Worm (Caenorhabditis elegans): ENCODE results near the gene ZK1098.11.

Gene ZK1098.11

DNA sequence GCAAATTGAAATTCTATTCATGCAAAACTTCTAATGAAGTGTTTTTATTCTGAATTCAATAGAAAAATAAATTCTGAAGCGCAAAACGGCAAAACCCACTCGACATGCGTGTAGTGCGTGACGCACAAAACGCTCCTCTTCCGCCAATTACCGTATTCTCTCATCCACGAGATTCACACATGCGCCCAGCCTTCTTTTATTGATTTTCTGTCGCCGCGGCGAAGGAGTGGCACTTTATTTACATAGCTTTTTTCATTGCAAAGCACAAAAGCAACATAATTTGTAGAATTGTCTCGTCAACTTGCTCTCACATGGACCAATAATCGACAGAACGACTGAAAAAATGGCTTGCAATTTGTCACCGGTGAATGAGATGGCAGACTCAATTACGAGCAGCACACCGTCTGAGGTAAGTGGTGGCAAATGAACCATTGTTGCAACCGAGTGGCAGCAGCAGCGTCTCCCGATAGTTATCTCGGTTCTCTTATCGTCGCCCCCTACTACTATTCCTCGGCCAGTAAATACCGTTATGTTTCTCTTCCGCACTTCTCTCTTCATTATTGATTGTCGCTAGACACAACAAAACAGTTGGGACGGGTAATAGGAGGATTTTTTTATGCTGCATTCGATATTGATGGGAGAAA is 10.3 kb upstream of the ZK1098.11 start, which contains the start of gene unc-16 (continued):
- TF ChIP-seq ceh-83 (GFP tag; optimal IDR thresholded peaks at IDR 0.05) (peak; percentile 20), bed-3 (GFP tag; optimal IDR thresholded peaks at IDR 0.05) (no peak)

DNA sequence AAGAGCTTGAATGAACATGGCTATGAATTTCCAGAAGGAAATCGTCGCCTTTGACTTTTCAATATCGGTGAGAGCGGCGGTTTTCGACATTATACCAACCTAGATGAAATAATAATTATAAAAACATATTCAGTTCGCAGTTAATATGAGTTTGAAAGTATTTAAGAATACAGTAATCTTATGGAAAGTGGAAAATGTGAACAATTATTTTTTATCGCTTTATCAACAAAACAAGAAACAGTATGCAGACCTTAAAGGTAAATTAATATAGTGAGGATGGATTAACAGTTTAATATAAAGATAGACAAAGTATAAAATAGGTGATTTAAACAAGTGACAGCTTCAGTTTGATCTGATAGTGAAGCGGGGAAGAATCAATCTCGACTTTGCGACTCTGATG is 2.1 kb downstream of the ZK1098.11 start, which contains the start of gene C48B4.6:
Gene C48B4.6 (minus strand): TSS at position 101 of the 400 bp plus-strand sequence.
- TF ChIP-seq ztf-11 (tag; optimal IDR thresholded peaks at IDR 0.05), result no peak
- TF ChIP-seq sem-2 (GFP tag; optimal IDR thresholded peaks at IDR 0.05), result no peak
- no peak for TF ChIP-seq mab-5 (tag; optimal IDR thresholded peaks at IDR 0.05)

DNA sequence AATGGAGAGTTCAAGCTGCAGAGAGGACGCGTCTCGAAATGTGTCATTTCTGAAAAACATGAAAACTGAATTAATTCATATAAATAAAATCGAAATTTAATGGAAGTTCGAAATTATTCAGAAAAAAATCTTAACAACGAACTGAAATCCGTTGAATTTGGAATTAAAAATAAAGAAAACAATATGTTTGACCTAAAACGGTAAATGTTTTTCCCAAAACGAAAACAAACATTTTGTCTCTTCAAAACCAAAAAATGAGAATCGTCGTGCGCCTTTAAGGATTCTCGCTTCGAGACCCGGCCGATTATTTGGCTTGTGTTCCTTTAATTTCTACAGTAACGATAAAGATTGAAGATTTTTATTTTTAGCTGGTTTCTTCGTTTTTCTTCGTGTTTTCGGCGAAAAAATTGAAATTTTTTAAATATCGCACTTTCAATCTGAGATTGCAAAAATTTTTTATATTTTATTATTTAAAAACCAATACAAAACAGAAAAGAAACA is 3.0 kb downstream of the ZK1098.11 start, which contains the start of gene C48B4.7:
Gene C48B4.7 (minus strand): TSS at position 51 of the 501 bp plus-strand sequence.
- TF ChIP-seq M03D4.4 (tag; optimal IDR thresholded peaks at IDR 0.05) (no peak), nhr-2 (tag; optimal IDR thresholded peaks at IDR 0.05) (no peak), unc-120 (tag; optimal IDR thresholded peaks at IDR 0.05; ENCODE audit: poor library complexity, severe bottlenecking) (no peak), hlh-1 (tag; optimal IDR thresholded peaks at IDR 0.05) (no peak), ceh-83 (GFP tag; optimal IDR thresholded peaks at IDR 0.05) (no peak), cnd-1 (tag; optimal IDR thresholded peaks at IDR 0.05) (no peak), nhr-76 (tag; optimal IDR thresholded peaks at IDR 0.05) (no peak), ceh-39 (tag; optimal IDR thresholded peaks at IDR 0.05) (no peak), bed-3 (GFP tag; optimal IDR thresholded peaks at IDR 0.05) (no peak), elt-3 (tag; optimal IDR thresholded peaks at IDR 0.05) (no peak), unc-39 (tag; optimal IDR thresholded peaks at IDR 0.05) (no peak), blmp-1 (tag; optimal IDR thresholded peaks at IDR 0.05) (no peak), lin-32 (GFP tag; optimal IDR thresholded peaks at IDR 0.05) (no peak), tbx-8 (GFP tag; optimal IDR thresholded peaks at IDR 0.05) (no peak), nhr-28 (tag; optimal IDR thresholded peaks at IDR 0.05) (no peak), drap-1 (GFP tag; optimal IDR thresholded peaks at IDR 0.05) (no peak), sptf-1 (tag; optimal IDR thresholded peaks at IDR 0.05) (no peak), ham-2 (GFP tag; optimal IDR thresholded peaks at IDR 0.05) (no peak)

DNA sequence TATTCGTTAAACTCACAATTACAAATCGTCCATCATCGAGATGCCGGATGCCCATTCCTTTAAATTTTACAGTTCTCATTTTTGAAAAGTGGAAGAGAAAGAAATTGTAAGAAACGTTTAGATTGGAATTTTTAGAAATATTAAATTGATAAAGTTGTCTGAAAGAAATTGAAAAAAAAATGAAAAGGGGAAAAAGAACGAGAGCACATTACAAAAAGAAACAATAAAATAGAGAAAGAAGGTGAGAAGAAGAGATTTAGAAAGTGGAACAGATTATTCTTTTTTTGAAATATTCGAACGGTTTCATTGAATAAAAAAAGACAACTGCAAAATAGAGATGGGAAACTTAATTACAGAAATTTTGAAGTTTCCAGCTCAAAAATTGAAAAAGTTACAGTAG is 4.8 kb downstream of the ZK1098.11 start, which contains the start of gene C48B4.8:
Gene C48B4.8 (minus strand): TSS at position 101 of the 400 bp plus-strand sequence.
- TF ChIP-seq nhr-12 (tag; optimal IDR thresholded peaks at IDR 0.05) (no peak), ceh-39 (tag; optimal IDR thresholded peaks at IDR 0.05) (no peak)

DNA sequence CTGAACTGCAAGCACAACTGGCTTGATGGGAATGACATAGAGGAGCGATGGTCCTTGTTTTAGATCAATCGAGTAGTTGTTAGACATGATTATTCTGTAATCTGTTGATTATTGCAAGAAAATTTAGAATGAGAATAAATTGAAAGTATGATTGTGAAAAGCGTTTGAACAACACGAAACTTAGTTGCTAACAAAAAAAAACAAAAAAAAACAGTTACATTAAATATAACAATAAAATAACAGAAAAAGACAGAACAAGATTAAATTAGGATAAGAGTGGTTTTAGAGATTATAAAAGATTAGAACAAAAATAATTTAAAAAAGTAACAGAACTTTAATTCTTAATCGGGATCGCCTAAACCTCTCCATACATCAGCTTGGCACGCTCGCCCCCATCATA is 6.8 kb downstream of the ZK1098.11 start, which contains the start of gene C48B4.9:
Gene C48B4.9 (minus strand): TSS at position 101 of the 400 bp plus-strand sequence.
- TF ChIP-seq nhr-76 (tag; optimal IDR thresholded peaks at IDR 0.05) (no peak), drap-1 (GFP tag; optimal IDR thresholded peaks at IDR 0.05) (no peak), nhr-2 (tag; optimal IDR thresholded peaks at IDR 0.05) (no peak), elt-3 (tag; optimal IDR thresholded peaks at IDR 0.05) (no peak), nhr-28 (tag; optimal IDR thresholded peaks at IDR 0.05) (no peak), hlh-1 (tag; optimal IDR thresholded peaks at IDR 0.05) (no peak), tbx-8 (GFP tag; optimal IDR thresholded peaks at IDR 0.05) (no peak), nhr-237 (tag; optimal IDR thresholded peaks at IDR 0.05) (no peak), elt-1 (tag; optimal IDR thresholded peaks at IDR 0.05; ENCODE audit: borderline replicate concordance, insufficient read depth) (no peak), blmp-1 (tag; optimal IDR thresholded peaks at IDR 0.05) (no peak), ceh-39 (tag; optimal IDR thresholded peaks at IDR 0.05) (no peak), unc-62 (GFP tag; optimal IDR thresholded peaks at IDR 0.05) (no peak), flh-1 (GFP tag; optimal IDR thresholded peaks at IDR 0.05) (no peak)

DNA sequence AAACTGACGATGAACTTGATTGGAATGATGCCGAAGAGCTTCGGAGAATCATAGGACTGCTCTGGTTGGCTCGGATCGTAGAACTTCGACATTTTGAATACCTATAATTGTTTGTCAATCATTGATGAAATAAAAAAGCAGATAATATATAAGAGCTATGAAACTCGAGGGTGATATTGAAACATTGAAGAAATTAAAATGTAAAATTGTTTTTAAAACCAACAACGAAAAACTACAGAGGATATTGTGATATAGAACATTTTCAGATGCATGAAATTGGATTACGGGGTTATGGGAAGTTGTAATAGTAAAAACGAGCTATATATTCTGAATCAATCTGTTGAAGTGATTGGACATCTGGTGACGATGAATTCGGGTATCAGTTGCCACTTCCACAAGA is 8.0 kb downstream of the ZK1098.11 start, which contains the start of gene C48B4.10:
Gene C48B4.10 (minus strand): TSS at position 101 of the 400 bp plus-strand sequence.
- TF ChIP-seq nhr-76 (tag; optimal IDR thresholded peaks at IDR 0.05) (no peak), sem-2 (GFP tag; optimal IDR thresholded peaks at IDR 0.05) (no peak)

DNA sequence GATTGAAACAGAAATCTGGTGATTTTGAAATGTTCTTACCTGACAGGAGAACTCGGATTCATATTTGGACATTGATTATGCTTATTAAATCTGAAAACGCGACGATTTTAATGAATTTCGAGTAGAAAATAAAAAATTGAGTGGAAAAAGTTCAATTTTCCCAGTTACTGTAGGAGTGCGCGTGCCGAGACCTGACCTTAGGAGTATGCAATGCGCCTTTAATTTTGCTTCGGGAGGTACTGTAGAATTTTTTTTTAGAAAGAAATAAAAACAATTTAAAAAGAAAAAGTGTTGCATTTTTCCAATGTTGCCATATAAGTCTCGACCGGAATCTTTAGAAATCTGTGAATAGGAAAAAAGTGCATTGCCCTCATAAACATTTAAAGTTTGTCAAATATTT is 9.6 kb downstream of the ZK1098.11 start, which contains the start of gene C48B4.11:
Gene C48B4.11 (minus strand): TSS at position 143 of the 400 bp plus-strand sequence.
- TF ChIP-seq sem-2 (GFP tag; optimal IDR thresholded peaks at IDR 0.05) (no peak), snpc-4 (tag; optimal IDR thresholded peaks at IDR 0.05) (no peak), elt-3 (tag; optimal IDR thresholded peaks at IDR 0.05) (no peak), sptf-1 (tag; optimal IDR thresholded peaks at IDR 0.05) (no peak), unc-120 (tag; optimal IDR thresholded peaks at IDR 0.05; ENCODE audit: poor library complexity, severe bottlenecking) (no peak), nhr-2 (tag; optimal IDR thresholded peaks at IDR 0.05) (no peak), lin-13 (tag; optimal IDR thresholded peaks at IDR 0.05) (no peak), mep-1 (tag; optimal IDR thresholded peaks at IDR 0.05) (no peak), unc-62 (GFP tag; optimal IDR thresholded peaks at IDR 0.05) (no peak), drap-1 (GFP tag; optimal IDR thresholded peaks at IDR 0.05) (no peak), nhr-237 (tag; optimal IDR thresholded peaks at IDR 0.05) (no peak), mab-5 (tag; optimal IDR thresholded peaks at IDR 0.05) (no peak), lin-32 (GFP tag; optimal IDR thresholded peaks at IDR 0.05) (no peak), ceh-39 (tag; optimal IDR thresholded peaks at IDR 0.05) (no peak), ces-1 (GFP tag; optimal IDR thresholded peaks at IDR 0.05) (no peak), tbx-8 (GFP tag; optimal IDR thresholded peaks at IDR 0.05) (no peak), unc-39 (tag; optimal IDR thresholded peaks at IDR 0.05) (no peak), nhr-76 (tag; optimal IDR thresholded peaks at IDR 0.05) (no peak), ztf-11 (tag; optimal IDR thresholded peaks at IDR 0.05) (no peak)
